Fruit fly (Drosophila melanogaster): ENCODE measurements around the gene CG11334.

CG11334 gene

dm6 chr3R:31443023-31443422, 19.8 kb downstream of the CG11334 start:
- TF ChIP-seq tj (GFP tag; optimal IDR thresholded peaks at IDR 0.05) (peak; percentile 10), Crg-1 (GFP tag; optimal IDR thresholded peaks at IDR 0.05) (no peak)

DNA sequence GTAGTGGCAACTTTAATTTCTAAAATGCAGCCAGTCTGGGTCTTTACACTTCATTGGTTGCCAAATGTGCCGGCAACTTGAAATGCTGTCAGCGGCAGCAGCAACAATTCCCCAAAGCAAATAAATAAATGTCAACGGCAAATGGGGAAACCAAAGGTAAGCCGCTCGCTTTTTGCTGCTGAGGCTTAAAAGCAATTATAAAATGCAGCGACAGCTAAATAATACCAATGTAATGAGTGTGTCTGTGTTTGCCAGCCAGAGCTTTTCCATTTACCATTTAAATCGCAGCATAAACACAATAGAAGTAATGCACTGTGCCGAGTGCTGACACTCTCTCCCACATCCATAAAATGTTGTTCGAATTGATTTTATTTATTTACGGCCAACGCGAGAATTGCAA, 22.3 kb downstream of the CG11334 start:
- TF ChIP-seq Clk (GFP tag; optimal IDR thresholded peaks at IDR 0.05), result no peak
- peak; percentile 93 for TF ChIP-seq tj (GFP tag; optimal IDR thresholded peaks at IDR 0.05)

- no peak for TF ChIP-seq CG14711 (tag; optimal IDR thresholded peaks at IDR 0.05)
- peak; percentile 64 for TF ChIP-seq tj (GFP tag; optimal IDR thresholded peaks at IDR 0.05)
These were observed 22.9 kb downstream of the CG11334 start for dm6 chr3R:31439986-31440385.

DNA sequence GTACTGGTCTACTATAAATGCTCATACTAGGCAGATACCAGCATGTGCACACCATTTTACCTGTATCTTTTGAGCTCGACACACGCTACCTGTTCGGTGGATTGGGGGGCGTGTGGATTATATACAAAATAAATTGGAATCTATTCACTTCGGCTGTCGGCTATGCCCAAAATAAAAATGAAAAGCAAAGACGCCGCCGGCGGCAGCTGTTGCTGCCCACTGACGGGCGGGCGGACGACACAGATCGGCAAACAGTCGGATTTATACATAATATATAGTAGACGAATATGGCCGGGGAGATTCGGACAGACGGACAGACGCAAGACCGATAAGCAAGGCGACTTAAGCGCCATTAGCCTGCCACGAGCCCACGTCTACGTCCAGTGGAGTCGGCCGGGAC, 24.0 kb downstream of the CG11334 start:
- TF ChIP-seq pad (GFP tag; optimal IDR thresholded peaks at IDR 0.05), result no peak
- no peak for TF ChIP-seq Crg-1 (GFP tag; optimal IDR thresholded peaks at IDR 0.05)
- TF ChIP-seq CG11617 (GFP tag; optimal IDR thresholded peaks at IDR 0.05), result no peak
- no peak for TF ChIP-seq kay (GFP tag; ENCODE audit: borderline replicate concordance)
- no peak for TF ChIP-seq Clk (GFP tag; optimal IDR thresholded peaks at IDR 0.05)
- TF ChIP-seq toe (GFP tag; optimal IDR thresholded peaks at IDR 0.05), result no peak
- TF ChIP-seq Hr96 (GFP tag; optimal IDR thresholded peaks at IDR 0.05), result no peak
- TF ChIP-seq Mnt (GFP tag; optimal IDR thresholded peaks at IDR 0.05), result no peak
- TF ChIP-seq CG14711 (tag; optimal IDR thresholded peaks at IDR 0.05), result no peak
- no peak for TF ChIP-seq CG7045 (GFP tag; optimal IDR thresholded peaks at IDR 0.05)
- TF ChIP-seq cic (GFP tag; optimal IDR thresholded peaks at IDR 0.05), result no peak
- no peak for TF ChIP-seq CG12768 (GFP tag; optimal IDR thresholded peaks at IDR 0.05)
- TF ChIP-seq cnc (optimal IDR thresholded peaks at IDR 0.05), result no peak
- TF ChIP-seq CG33017 (tag; optimal IDR thresholded peaks at IDR 0.05), result no peak
- TF ChIP-seq ovo (GFP tag; optimal IDR thresholded peaks at IDR 0.05), result no peak
- no peak for TF ChIP-seq CG5204 (GFP tag; optimal IDR thresholded peaks at IDR 0.05)
- TF ChIP-seq CG1620 (GFP tag; optimal IDR thresholded peaks at IDR 0.05), result no peak
- no peak for TF ChIP-seq bab1 (GFP tag; optimal IDR thresholded peaks at IDR 0.05)
- no peak for TF ChIP-seq CG7101 (tag; optimal IDR thresholded peaks at IDR 0.05)

DNA sequence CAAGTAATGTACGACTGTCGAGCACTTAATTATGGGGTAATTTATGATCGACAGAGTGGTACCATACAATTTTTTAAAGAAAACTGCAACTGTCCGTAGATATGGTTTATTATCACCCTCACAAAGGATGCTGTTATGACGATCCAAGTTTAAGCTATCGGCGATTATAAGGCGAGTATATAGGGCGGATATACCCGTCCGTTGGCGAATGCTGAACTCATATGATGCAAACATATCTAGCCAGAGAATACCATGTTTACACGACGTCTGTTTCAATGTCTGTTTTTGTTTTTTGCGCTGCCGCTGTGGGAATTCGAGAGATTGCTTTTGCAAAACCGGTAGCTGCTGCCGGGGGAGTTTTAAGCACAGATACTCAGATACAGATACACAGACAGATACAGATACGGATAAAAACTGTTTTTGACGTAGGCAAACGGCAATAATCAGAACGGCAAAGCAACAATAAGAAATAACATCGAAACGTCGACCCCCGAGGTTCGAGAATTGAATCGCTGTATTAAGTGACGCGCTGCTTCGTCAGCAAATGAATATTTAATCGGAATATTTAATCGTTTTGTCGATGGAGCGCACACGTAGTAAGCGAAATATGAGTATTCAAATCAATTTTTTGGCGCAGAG, 25.3 kb downstream of the CG11334 start:
- TF ChIP-seq cic (GFP tag; optimal IDR thresholded peaks at IDR 0.05) (no peak), tj (GFP tag; optimal IDR thresholded peaks at IDR 0.05) (peak; percentile 74)

DNA sequence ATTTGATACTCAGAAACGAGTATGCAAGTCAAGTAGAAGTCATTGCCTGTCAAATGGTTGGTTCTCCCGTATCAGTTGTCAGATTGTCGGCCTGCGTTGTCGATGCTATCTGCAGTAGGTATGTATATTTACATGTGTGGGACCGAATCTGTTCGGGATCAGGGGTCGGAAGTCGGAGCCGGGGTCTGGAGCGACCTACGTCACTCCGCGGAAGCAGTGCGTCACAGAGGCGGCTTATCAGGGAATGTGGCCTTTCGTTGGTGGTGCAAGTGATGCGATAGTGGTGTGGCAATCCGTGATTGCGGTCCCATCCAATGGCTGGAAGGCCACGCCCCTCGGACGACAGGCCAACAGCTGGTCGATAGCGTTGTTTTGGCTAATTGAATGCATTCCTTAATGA, 27.2 kb downstream of the CG11334 start:
- TF ChIP-seq cic (GFP tag; optimal IDR thresholded peaks at IDR 0.05), result peak; percentile 7
- TF ChIP-seq Mnt (GFP tag; optimal IDR thresholded peaks at IDR 0.05), result no peak

dm6 chr3R:31424427-31424826, 38.4 kb downstream of the CG11334 start:
- no peak for TF ChIP-seq CG14711 (tag; optimal IDR thresholded peaks at IDR 0.05)
- TF ChIP-seq CG5204 (GFP tag; optimal IDR thresholded peaks at IDR 0.05), result no peak
- no peak for TF ChIP-seq cnc (optimal IDR thresholded peaks at IDR 0.05)
- no peak for TF ChIP-seq kay (GFP tag; ENCODE audit: borderline replicate concordance)
- no peak for TF ChIP-seq Crg-1 (GFP tag; optimal IDR thresholded peaks at IDR 0.05)
- no peak for TF ChIP-seq pad (GFP tag; optimal IDR thresholded peaks at IDR 0.05)
- no peak for TF ChIP-seq CG7101 (tag; optimal IDR thresholded peaks at IDR 0.05)
- no peak for TF ChIP-seq Clk (GFP tag; optimal IDR thresholded peaks at IDR 0.05)
- TF ChIP-seq CG7045 (GFP tag; optimal IDR thresholded peaks at IDR 0.05), result no peak
- TF ChIP-seq CG1620 (GFP tag; optimal IDR thresholded peaks at IDR 0.05), result no peak
- TF ChIP-seq Hr96 (GFP tag; optimal IDR thresholded peaks at IDR 0.05), result no peak
- no peak for TF ChIP-seq CG11617 (GFP tag; optimal IDR thresholded peaks at IDR 0.05)
- TF ChIP-seq tj (GFP tag; optimal IDR thresholded peaks at IDR 0.05), result no peak
- no peak for TF ChIP-seq cic (GFP tag; optimal IDR thresholded peaks at IDR 0.05)
- no peak for TF ChIP-seq bab1 (GFP tag; optimal IDR thresholded peaks at IDR 0.05)

DNA sequence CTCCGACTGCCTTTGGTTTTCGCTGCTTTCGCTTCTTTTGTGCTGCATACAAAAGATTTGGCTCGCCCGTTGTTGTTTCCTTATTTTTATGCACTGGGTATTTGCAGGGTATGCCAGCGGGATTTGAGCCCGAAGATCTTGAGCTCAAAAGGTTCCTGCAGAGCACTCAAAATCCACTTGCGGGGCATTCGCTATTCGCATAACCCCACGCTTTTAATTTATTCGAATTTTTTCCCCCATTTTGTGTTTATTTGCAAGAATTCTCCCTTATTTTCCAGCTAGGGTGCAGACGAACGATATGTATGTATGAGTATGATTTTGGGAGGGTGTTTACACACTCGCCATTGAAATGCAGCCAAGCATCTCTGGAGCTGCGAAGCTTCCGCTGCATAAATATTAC, 40.8 kb downstream of the CG11334 start:
- TF ChIP-seq Hr96 (GFP tag; optimal IDR thresholded peaks at IDR 0.05) (no peak), CG14711 (tag; optimal IDR thresholded peaks at IDR 0.05) (no peak), CG33017 (tag; optimal IDR thresholded peaks at IDR 0.05) (no peak), cnc (optimal IDR thresholded peaks at IDR 0.05) (no peak), Mnt (GFP tag; optimal IDR thresholded peaks at IDR 0.05) (no peak), CG5204 (GFP tag; optimal IDR thresholded peaks at IDR 0.05) (no peak), CG12768 (GFP tag; optimal IDR thresholded peaks at IDR 0.05) (no peak), CG7045 (GFP tag; optimal IDR thresholded peaks at IDR 0.05) (no peak), ovo (GFP tag; optimal IDR thresholded peaks at IDR 0.05) (no peak), pad (GFP tag; optimal IDR thresholded peaks at IDR 0.05) (no peak), Crg-1 (GFP tag; optimal IDR thresholded peaks at IDR 0.05) (no peak), toe (GFP tag; optimal IDR thresholded peaks at IDR 0.05) (no peak), CG7101 (tag; optimal IDR thresholded peaks at IDR 0.05) (no peak)
